Worm (Caenorhabditis elegans) whole organism, mixed stage, embryonic: ENCODE measurements around the gene C35D10.3.

Source experiments
- M03D4.4 ChIP-seq: sonication (generic microtip); optimal IDR thresholded peaks from 2 replicates; lab custom pipeline; 2017; ENCODE audit warnings: mild to moderate bottlenecking, missing genetic modification characterization, missing compliant biosample characterization
- bed-3 ChIP-seq: fragments of 200-800 bp; sonication (Bioruptor generic); optimal IDR thresholded peaks from 3 replicates; lab custom pipeline; 2018; ENCODE audit warnings: mild to moderate bottlenecking, missing genetic modification characterization, moderate library complexity, missing compliant biosample characterization
- blmp-1 ChIP-seq: fragments of 150-350 bp; optimal IDR thresholded peaks from 2 replicates; lab custom pipeline; 2014; ENCODE audit warnings: missing biosample characterization, missing genetic modification characterization
- ceh-39 ChIP-seq: fragments of 150-350 bp; optimal IDR thresholded peaks from 2 replicates; lab custom pipeline; 2014; ENCODE audit warnings: missing biosample characterization, missing genetic modification characterization
- ceh-43 ChIP-seq: fragments of 200-800 bp; sonication (Bioruptor generic); optimal IDR thresholded peaks from 2 replicates; lab custom pipeline; 2018; ENCODE audit warnings: mild to moderate bottlenecking, missing genetic modification characterization, moderate library complexity, missing compliant biosample characterization
- ceh-83 ChIP-seq: fragments of 200-800 bp; sonication (Bioruptor generic); optimal IDR thresholded peaks from 2 replicates; lab custom pipeline; 2018; ENCODE audit warnings: mild to moderate bottlenecking, missing genetic modification characterization, missing compliant biosample characterization
- ces-1 ChIP-seq: fragments of 150-350 bp; optimal IDR thresholded peaks from 2 replicates; lab custom pipeline; 2014; ENCODE audit warnings: missing biosample characterization, missing genetic modification reagents, missing genetic modification characterization
- cnd-1 ChIP-seq: fragments of 200-800 bp; sonication (Bioruptor generic); optimal IDR thresholded peaks from 2 replicates; lab custom pipeline; 2018; ENCODE audit warnings: mild to moderate bottlenecking, missing genetic modification characterization, missing compliant biosample characterization
- drap-1 ChIP-seq: fragments of 200-800 bp; sonication (Bioruptor generic); optimal IDR thresholded peaks from 3 replicates; lab custom pipeline; 2018; ENCODE audit warnings: mild to moderate bottlenecking, missing genetic modification characterization, missing compliant biosample characterization
- elt-1 ChIP-seq: sonication (generic microtip); optimal IDR thresholded peaks from 2 replicates; lab custom pipeline; 2017; ENCODE audit warnings: missing genetic modification characterization, mild to moderate bottlenecking, missing compliant biosample characterization, antibody characterized with exemption, moderate library complexity, borderline replicate concordance; ENCODE audit not compliant: insufficient read depth
- elt-3 ChIP-seq: fragments of 150-350 bp; optimal IDR thresholded peaks from 2 replicates; lab custom pipeline; 2014; ENCODE audit warnings: missing biosample characterization, missing genetic modification characterization
- ham-2 ChIP-seq: fragments of 200-800 bp; sonication (Bioruptor generic); optimal IDR thresholded peaks from 2 replicates; lab custom pipeline; 2018; ENCODE audit warnings: mild to moderate bottlenecking, missing genetic modification characterization, missing compliant biosample characterization
- hlh-1 ChIP-seq: fragments of 150-350 bp; optimal IDR thresholded peaks from 2 replicates; lab custom pipeline; 2014; ENCODE audit warnings: missing biosample characterization, missing genetic modification reagents, missing genetic modification characterization
- lin-13 ChIP-seq: fragments of 150-350 bp; optimal IDR thresholded peaks from 2 replicates; lab custom pipeline; 2014; ENCODE audit warnings: missing biosample characterization, missing genetic modification characterization
- lin-32 ChIP-seq: fragments of 200-800 bp; sonication (Bioruptor generic); optimal IDR thresholded peaks from 2 replicates; lab custom pipeline; 2018; ENCODE audit warnings: mild to moderate bottlenecking, missing genetic modification characterization, missing compliant biosample characterization
- lsy-2 ChIP-seq: fragments of 150-350 bp; optimal IDR thresholded peaks from 2 replicates; lab custom pipeline; 2014; ENCODE audit warnings: missing biosample characterization, missing genetic modification characterization
- mab-5 ChIP-seq: fragments of 150-350 bp; optimal IDR thresholded peaks from 2 replicates; lab custom pipeline; 2014; ENCODE audit warnings: missing biosample characterization, missing genetic modification characterization
- mep-1 ChIP-seq: fragments of 150-350 bp; optimal IDR thresholded peaks from 2 replicates; lab custom pipeline; 2017; ENCODE audit warnings: missing biosample characterization, missing genetic modification reagents, missing genetic modification characterization, inconsistent platforms
- mls-2 ChIP-seq: sonication (generic microtip); optimal IDR thresholded peaks from 2 replicates; lab custom pipeline; 2016; ENCODE audit warnings: mild to moderate bottlenecking, missing genetic modification characterization, moderate library complexity, missing compliant biosample characterization
- nhr-12 ChIP-seq: fragments of 150-350 bp; optimal IDR thresholded peaks from 2 replicates; lab custom pipeline; 2014; ENCODE audit warnings: missing biosample characterization, missing genetic modification characterization
- nhr-2 ChIP-seq: fragments of 150-350 bp; optimal IDR thresholded peaks from 2 replicates; lab custom pipeline; 2014; ENCODE audit warnings: missing biosample characterization, missing genetic modification characterization
- nhr-237 ChIP-seq: fragments of 150-350 bp; optimal IDR thresholded peaks from 2 replicates; lab custom pipeline; 2014; ENCODE audit warnings: missing biosample characterization, missing genetic modification characterization
- nhr-28 ChIP-seq: fragments of 150-350 bp; optimal IDR thresholded peaks from 2 replicates; lab custom pipeline; 2014; ENCODE audit warnings: missing biosample characterization, missing genetic modification characterization
- nhr-76 ChIP-seq: sonication (generic microtip); optimal IDR thresholded peaks from 2 replicates; lab custom pipeline; 2017; ENCODE audit warnings: missing biosample characterization, missing genetic modification characterization
- pha-4 ChIP-seq: fragments of 150-350 bp; optimal IDR thresholded peaks from 2 replicates; lab custom pipeline; 2018; ENCODE audit warnings: missing biosample characterization, missing genetic modification reagents, missing genetic modification characterization
- sem-2 ChIP-seq: fragments of 200-800 bp; sonication (Bioruptor generic); optimal IDR thresholded peaks from 2 replicates; lab custom pipeline; 2018; ENCODE audit warnings: mild to moderate bottlenecking, missing genetic modification characterization, missing compliant biosample characterization
- snpc-4 ChIP-seq: fragments of 150-350 bp; optimal IDR thresholded peaks from 2 replicates; lab custom pipeline; 2014; ENCODE audit warnings: missing biosample characterization, missing genetic modification characterization
- sptf-1 ChIP-seq: sonication (generic microtip); optimal IDR thresholded peaks from 2 replicates; lab custom pipeline; 2017; ENCODE audit warnings: mild to moderate bottlenecking, missing genetic modification characterization, moderate library complexity, missing compliant biosample characterization
- tbx-8 ChIP-seq: fragments of 200-800 bp; sonication (Bioruptor generic); optimal IDR thresholded peaks from 2 replicates; lab custom pipeline; 2018; ENCODE audit warnings: mild to moderate bottlenecking, missing genetic modification characterization, moderate library complexity, missing compliant biosample characterization
- unc-120 ChIP-seq: sonication (generic microtip); optimal IDR thresholded peaks from 2 replicates; lab custom pipeline; 2017; ENCODE audit warnings: missing genetic modification characterization, missing compliant biosample characterization; ENCODE audit not compliant: poor library complexity, severe bottlenecking
- unc-39 ChIP-seq: fragments of 150-350 bp; optimal IDR thresholded peaks from 2 replicates; lab custom pipeline; 2014; ENCODE audit warnings: missing biosample characterization, missing genetic modification characterization
- unc-62 ChIP-seq: fragments of 150-350 bp; optimal IDR thresholded peaks from 2 replicates; lab custom pipeline; 2014; ENCODE audit warnings: missing biosample characterization, missing genetic modification reagents, missing genetic modification characterization
- zip-8 ChIP-seq: fragments of 150-350 bp; optimal IDR thresholded peaks from 2 replicates; lab custom pipeline; 2014; ENCODE audit warnings: missing biosample characterization, missing genetic modification characterization
- ztf-11 ChIP-seq: fragments of 150-350 bp; optimal IDR thresholded peaks from 2 replicates; lab custom pipeline; 2014; ENCODE audit warnings: missing biosample characterization, missing genetic modification characterization

The C35D10.3 gene

DNA sequence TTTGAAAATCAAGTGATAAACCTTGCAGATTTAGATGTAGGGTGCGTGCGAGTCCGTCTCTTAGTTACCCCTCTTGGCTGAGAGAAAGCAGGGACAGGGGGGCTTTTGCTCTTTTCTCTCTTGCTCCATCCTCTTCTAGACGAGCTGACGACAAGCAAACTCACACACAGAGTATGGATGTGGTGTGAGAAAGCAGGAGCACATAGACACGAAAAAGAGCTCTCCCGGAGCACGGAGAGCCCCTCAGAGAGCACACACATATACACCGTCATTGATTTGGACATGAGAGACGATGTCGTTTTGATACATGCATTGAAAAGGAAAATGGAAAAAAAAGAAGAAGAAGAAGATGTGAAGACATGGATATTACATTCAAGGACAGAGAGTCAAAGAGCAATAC, 6.9 kb downstream of the C35D10.3 start:
- TF ChIP-seq ces-1 (peak; percentile 21), M03D4.4 (no peak)
- TF ChIP-seq, all 35 proteins: peak for 1

ce11 chrIII:4878281-4878680, 9.6 kb downstream of the C35D10.3 start, which contains the start of the genes tost-1 and arx-6:
tost-1 (minus strand) TSS chrIII:4878311.
arx-6 (plus strand) TSS chrIII:4878658.
- TF ChIP-seq pha-4 (tag; lab: Kevin White, UChicago) (peak; percentile 19), lsy-2 (tag; lab: Kevin White, UChicago) (peak; percentile 37), mep-1 (peak; percentile 50), nhr-2 (tag; lab: Kevin White, UChicago) (no peak)

- TF ChIP-seq nhr-237 (tag; lab: Kevin White, UChicago) (no peak), unc-39 (no peak), lsy-2 (tag; lab: Kevin White, UChicago) (no peak), drap-1 (GFP tag; lab: Kevin White, UChicago) (no peak), lin-32 (GFP tag; lab: Kevin White, UChicago) (no peak), mep-1 (no peak), bed-3 (GFP tag; lab: Kevin White, UChicago) (no peak), nhr-76 (no peak), ces-1 (no peak), ztf-11 (tag; lab: Kevin White, UChicago) (no peak), nhr-28 (tag; lab: Kevin White, UChicago) (no peak), M03D4.4 (no peak), unc-62 (no peak), lin-13 (tag; lab: Kevin White, UChicago) (no peak)
These were observed 10.7 kb downstream of the C35D10.3 start, which contains the start of gene C35D10.1 for ce11 chrIII:4879445-4879844. C35D10.1 (plus strand) TSS chrIII:4879745.

ce11 chrIII:4881955-4882354, 13.2 kb downstream of the C35D10.3 start:
- no peak for TF ChIP-seq nhr-76
- TF ChIP-seq unc-62, result no peak
- TF ChIP-seq elt-3 (tag; lab: Kevin White, UChicago), result no peak
- no peak for TF ChIP-seq ham-2 (GFP tag; lab: Kevin White, UChicago)
- no peak for TF ChIP-seq cnd-1
- no peak for TF ChIP-seq unc-39
- no peak for TF ChIP-seq drap-1 (GFP tag; lab: Kevin White, UChicago)
- TF ChIP-seq snpc-4 (tag; lab: Kevin White, UChicago), result no peak
- TF ChIP-seq sem-2 (GFP tag; lab: Kevin White, UChicago), result no peak
- no peak for TF ChIP-seq nhr-237 (tag; lab: Kevin White, UChicago)
- no peak for TF ChIP-seq tbx-8 (GFP tag; lab: Kevin White, UChicago)
- TF ChIP-seq ceh-39 (tag; lab: Kevin White, UChicago), result no peak
- TF ChIP-seq nhr-2 (tag; lab: Kevin White, UChicago), result no peak
- no peak for TF ChIP-seq zip-8 (tag; lab: Kevin White, UChicago)
- no peak for TF ChIP-seq bed-3 (GFP tag; lab: Kevin White, UChicago)
- TF ChIP-seq unc-120, result no peak
- TF ChIP-seq nhr-28 (tag; lab: Kevin White, UChicago), result no peak

- TF ChIP-seq ztf-11 (tag; lab: Kevin White, UChicago), result no peak
- no peak for TF ChIP-seq snpc-4 (tag; lab: Kevin White, UChicago)
- no peak for TF ChIP-seq mep-1
- TF ChIP-seq cnd-1, result no peak
- TF ChIP-seq mab-5 (tag; lab: Kevin White, UChicago), result no peak
- no peak for TF ChIP-seq lsy-2 (tag; lab: Kevin White, UChicago)
- TF ChIP-seq pha-4 (tag; lab: Kevin White, UChicago), result no peak
- TF ChIP-seq elt-1, result no peak
- no peak for TF ChIP-seq ces-1
- no peak for TF ChIP-seq nhr-12 (tag; lab: Kevin White, UChicago)
- no peak for TF ChIP-seq ham-2 (GFP tag; lab: Kevin White, UChicago)
- no peak for TF ChIP-seq bed-3 (GFP tag; lab: Kevin White, UChicago)
- no peak for TF ChIP-seq sptf-1
- no peak for TF ChIP-seq unc-120
- TF ChIP-seq nhr-76, result no peak
These were observed 14.7 kb downstream of the C35D10.3 start, which contains the start of gene clec-5 for ce11 chrIII:4883429-4883828. clec-5 (minus strand) TSS chrIII:4883606.

- TF ChIP-seq ceh-43 (GFP tag; lab: Kevin White, UChicago) (no peak), unc-39 (no peak), ham-2 (GFP tag; lab: Kevin White, UChicago) (no peak), cnd-1 (no peak), lin-32 (GFP tag; lab: Kevin White, UChicago) (no peak), unc-62 (no peak), bed-3 (GFP tag; lab: Kevin White, UChicago) (no peak), zip-8 (tag; lab: Kevin White, UChicago) (no peak), nhr-28 (tag; lab: Kevin White, UChicago) (no peak), ceh-83 (GFP tag; lab: Kevin White, UChicago) (no peak), mls-2 (tag; lab: Kevin White, UChicago) (no peak), nhr-12 (tag; lab: Kevin White, UChicago) (no peak), hlh-1 (tag; lab: Kevin White, UChicago) (no peak), pha-4 (tag; lab: Kevin White, UChicago) (no peak), blmp-1 (no peak), nhr-237 (tag; lab: Kevin White, UChicago) (no peak), snpc-4 (tag; lab: Kevin White, UChicago) (no peak)
These were observed 18.6 kb downstream of the C35D10.3 start, which contains the start of gene clec-6 for ce11 chrIII:4887291-4887690. clec-6 (minus strand) TSS chrIII:4887444.
